Fruit fly (Drosophila melanogaster) whole organism, embryonic: ENCODE measurements around the gene BCL7-like.
A peak's percentile ranks its signal among the peaks of the same experiment; 100 is the strongest.

Source experiments
- BtbVII ChIP-seq: fragments of 200-800 bp; sonication (Bioruptor generic); optimal IDR thresholded peaks from 3 replicates; lab custom pipeline; 2017; ENCODE audit warnings: missing biosample characterization, mild to moderate bottlenecking, missing genetic modification characterization
- CG10147 ChIP-seq: fragments of 200-800 bp; sonication (Bioruptor generic); optimal IDR thresholded peaks from 2 replicates; lab custom pipeline; 2019; ENCODE audit warnings: missing biosample characterization, mild to moderate bottlenecking, missing genetic modification characterization, moderate library complexity
- CG10543 ChIP-seq: fragments of 200-800 bp; sonication (Bioruptor generic); optimal IDR thresholded peaks from 3 replicates; lab custom pipeline; 2017; ENCODE audit warnings: missing biosample characterization, mild to moderate bottlenecking, missing genetic modification characterization, moderate library complexity
- CG11695 ChIP-seq: fragments of 200-800 bp; sonication (Bioruptor generic); IDR thresholded peaks from 3 replicates; pipeline ENCODE4 v1.3.6; 2022; ENCODE audit warnings: missing biosample characterization, missing genetic modification characterization
- CG12104 ChIP-seq: fragments of 200-800 bp; sonication (Bioruptor generic); optimal IDR thresholded peaks from 3 replicates; lab custom pipeline; 2016; ENCODE audit warnings: missing biosample characterization, missing genetic modification characterization
- CG12769 ChIP-seq: fragments of 200-800 bp; sonication (Bioruptor generic); optimal IDR thresholded peaks from 2 replicates; lab custom pipeline; 2019; ENCODE audit warnings: missing biosample characterization, mild to moderate bottlenecking, missing genetic modification characterization, moderate library complexity
- CG13775 ChIP-seq: fragments of 200-800 bp; sonication (Bioruptor generic); optimal IDR thresholded peaks from 3 replicates; lab custom pipeline; 2017; ENCODE audit warnings: missing biosample characterization, mild to moderate bottlenecking, missing genetic modification characterization
- CG13894 ChIP-seq: fragments of 200-800 bp; sonication (Bioruptor generic); optimal IDR thresholded peaks from 3 replicates; lab custom pipeline; 2018; ENCODE audit warnings: missing biosample characterization, mild to moderate bottlenecking, missing genetic modification characterization, moderate library complexity
- CG15514 ChIP-seq: fragments of 200-800 bp; sonication (Bioruptor generic); optimal IDR thresholded peaks from 3 replicates; lab custom pipeline; 2017; ENCODE audit warnings: missing biosample characterization, missing genetic modification characterization, mild to moderate bottlenecking, moderate library complexity, missing genetic modification reagents
- CG1832 ChIP-seq: fragments of 200-800 bp; sonication (Bioruptor generic); optimal IDR thresholded peaks from 2 replicates; lab custom pipeline; 2017; ENCODE audit warnings: missing biosample characterization, mild to moderate bottlenecking, missing genetic modification characterization, inconsistent platforms
- CG18619 ChIP-seq: fragments of 200-800 bp; sonication (Bioruptor generic); optimal IDR thresholded peaks from 3 replicates; lab custom pipeline; 2017; ENCODE audit warnings: missing biosample characterization, mild to moderate bottlenecking, missing genetic modification characterization
- CG2875 ChIP-seq: fragments of 200-800 bp; sonication (Bioruptor generic); optimal IDR thresholded peaks from 2 replicates; lab custom pipeline; 2017; ENCODE audit warnings: missing biosample characterization, mild to moderate bottlenecking, missing genetic modification characterization, missing genetic modification reagents
- CG31388 ChIP-seq: fragments of 200-800 bp; sonication (Bioruptor generic); optimal IDR thresholded peaks from 2 replicates; lab custom pipeline; 2016; ENCODE audit warnings: missing biosample characterization, missing genetic modification characterization
- CG34376 ChIP-seq: fragments of 200-800 bp; sonication (Bioruptor generic); optimal IDR thresholded peaks from 2 replicates; lab custom pipeline; 2018; ENCODE audit warnings: missing biosample characterization, mild to moderate bottlenecking, missing genetic modification characterization
- CG4707 ChIP-seq: fragments of 200-800 bp; sonication (Bioruptor generic); optimal IDR thresholded peaks from 2 replicates; lab custom pipeline; 2018; ENCODE audit warnings: missing biosample characterization, mild to moderate bottlenecking, missing genetic modification characterization, moderate library complexity
- CG4820 ChIP-seq: fragments of 200-800 bp; sonication (Bioruptor generic); optimal IDR thresholded peaks from 3 replicates; lab custom pipeline; 2016; ENCODE audit warnings: missing biosample characterization, missing genetic modification characterization
- CG5180 ChIP-seq: fragments of 200-800 bp; sonication (Bioruptor generic); optimal IDR thresholded peaks from 3 replicates; lab custom pipeline; 2017; ENCODE audit warnings: missing biosample characterization, missing genetic modification characterization, mild to moderate bottlenecking, moderate library complexity, missing genetic modification reagents
- CG6272 ChIP-seq: fragments of 200-800 bp; sonication (Bioruptor generic); IDR thresholded peaks from 2 replicates; pipeline ENCODE4 v1.3.6; 2022; ENCODE audit warnings: missing biosample characterization, missing genetic modification characterization
- CG7839 ChIP-seq: fragments of 200-800 bp; sonication (Bioruptor generic); optimal IDR thresholded peaks from 3 replicates; lab custom pipeline; 2018; ENCODE audit warnings: missing biosample characterization, mild to moderate bottlenecking, missing genetic modification characterization, moderate library complexity
- CG9215 ChIP-seq: fragments of 200-800 bp; sonication (Bioruptor generic); IDR thresholded peaks from 2 replicates; pipeline ENCODE4 v1.3.6; 2022; ENCODE audit warnings: missing biosample characterization, missing genetic modification characterization
- CG9932 ChIP-seq: fragments of 200-800 bp; sonication (Bioruptor generic); IDR thresholded peaks from 2 replicates; pipeline ENCODE4 v1.3.6; 2022; ENCODE audit warnings: missing biosample characterization, missing genetic modification characterization
- D19B ChIP-seq: fragments of 200-800 bp; sonication (Bioruptor generic); optimal IDR thresholded peaks from 2 replicates; lab custom pipeline; 2017; ENCODE audit warnings: missing biosample characterization, mild to moderate bottlenecking, missing genetic modification characterization
- Dip3 ChIP-seq: fragments of 200-800 bp; sonication (Bioruptor generic); optimal IDR thresholded peaks from 3 replicates; lab custom pipeline; 2016; ENCODE audit warnings: missing biosample characterization, missing genetic modification characterization
- Dref ChIP-seq: fragments of 200-800 bp; sonication (Bioruptor generic); IDR thresholded peaks from 2 replicates; pipeline ENCODE4 v1.3.6; 2022; ENCODE audit warnings: missing biosample characterization, missing genetic modification characterization
- Eip74EF ChIP-seq, 2 experiments: fragments of 200-800 bp in 1 of 2; fragments of >200 bp in 1 of 2; sonication (Bioruptor generic) in 1 of 2; optimal IDR thresholded peaks; 2 replicates each; lab custom pipeline; 2017 to 2019; ENCODE audit warnings: missing biosample characterization in 2 of 2, missing genetic modification characterization in 2 of 2, mild to moderate bottlenecking in 1 of 2, moderate library complexity in 1 of 2
- Fer1 ChIP-seq: fragments of 200-800 bp; sonication (Bioruptor generic); optimal IDR thresholded peaks from 2 replicates; lab custom pipeline; 2017; ENCODE audit warnings: missing biosample characterization, mild to moderate bottlenecking, missing genetic modification characterization
- Gug ChIP-seq: fragments of 200-800 bp; sonication (Bioruptor generic); IDR thresholded peaks from 4 replicates; pipeline ENCODE4 v1.3.6; 2022; ENCODE audit warnings: missing biosample characterization, missing genetic modification characterization
- Hmr ChIP-seq: fragments of 200-800 bp; sonication (Bioruptor generic); optimal IDR thresholded peaks from 3 replicates; lab custom pipeline; 2017; ENCODE audit warnings: mild to moderate bottlenecking, missing biosample characterization, missing genetic modification reagents, missing genetic modification characterization
- Pdp1 ChIP-seq, 2 experiments: fragments of 200-800 bp; sonication (Bioruptor generic); optimal IDR thresholded peaks; 3 replicates each; lab custom pipeline; 2016; ENCODE audit warnings: missing biosample characterization in 2 of 2, missing genetic modification characterization in 2 of 2, mild to moderate bottlenecking in 1 of 2, moderate library complexity in 1 of 2
- Ptx1 ChIP-seq: fragments of 200-800 bp; sonication (Bioruptor generic); IDR thresholded peaks from 2 replicates; pipeline ENCODE4 v1.3.6; 2022; ENCODE audit warnings: missing biosample characterization, missing genetic modification characterization
- Side ChIP-seq: fragments of 200-800 bp; sonication (Bioruptor generic); optimal IDR thresholded peaks from 2 replicates; lab custom pipeline; 2016; ENCODE audit warnings: missing biosample characterization, missing genetic modification characterization
- Sry-δ ChIP-seq: fragments of 200-800 bp; sonication (Bioruptor generic); optimal IDR thresholded peaks from 2 replicates; lab custom pipeline; 2016; ENCODE audit warnings: missing biosample characterization, missing genetic modification characterization
- Stat92E ChIP-seq, 3 experiments: fragments of >200 bp in 2 of 3; fragments of 200-800 bp in 1 of 3; sonication (Bioruptor generic) in 1 of 3; optimal IDR thresholded peaks; 2 replicates each; lab custom pipeline; 2017 to 2019; ENCODE audit warnings: missing biosample characterization in 3 of 3, missing genetic modification characterization in 3 of 3, mild to moderate bottlenecking in 1 of 3, moderate library complexity in 1 of 3
- ase ChIP-seq: fragments of 200-800 bp; sonication (Bioruptor generic); IDR thresholded peaks from 3 replicates; pipeline ENCODE4 v1.3.6; 2022; ENCODE audit warnings: missing biosample characterization, missing genetic modification characterization
- disco-r ChIP-seq: fragments of 200-800 bp; sonication (Bioruptor generic); optimal IDR thresholded peaks from 2 replicates; lab custom pipeline; 2016; ENCODE audit warnings: missing biosample characterization, missing genetic modification characterization
- esg ChIP-seq: fragments of 200-800 bp; sonication (Bioruptor generic); conservative IDR thresholded peaks from 2 replicates; pipeline ENCODE4 v1.3.6; 2022; ENCODE audit warnings: missing biosample characterization, missing genetic modification characterization
- eve ChIP-seq, 2 experiments: fragments of >200 bp; optimal IDR thresholded peaks; 2 replicates each; lab custom pipeline; 2017; ENCODE audit warnings: missing biosample characterization in 2 of 2, missing genetic modification characterization in 2 of 2
- fd3F ChIP-seq: fragments of 200-800 bp; sonication (Bioruptor generic); optimal IDR thresholded peaks from 2 replicates; lab custom pipeline; 2018; ENCODE audit warnings: missing biosample characterization, mild to moderate bottlenecking, missing genetic modification characterization, moderate library complexity
- fu2 ChIP-seq: fragments of 200-800 bp; sonication (Bioruptor generic); optimal IDR thresholded peaks from 2 replicates; lab custom pipeline; 2016; ENCODE audit warnings: missing biosample characterization, missing genetic modification characterization
- hbn ChIP-seq: fragments of 200-800 bp; sonication (Bioruptor generic); IDR thresholded peaks from 2 replicates; pipeline ENCODE4 v1.3.6; 2022; ENCODE audit warnings: missing biosample characterization, missing genetic modification characterization; ENCODE audit not compliant: partially characterized antibody
- lab ChIP-seq: fragments of 200-800 bp; sonication (Bioruptor generic); optimal IDR thresholded peaks from 3 replicates; lab custom pipeline; 2017; ENCODE audit warnings: missing biosample characterization, missing genetic modification characterization, mild to moderate bottlenecking, moderate library complexity, missing genetic modification reagents
- mirr ChIP-seq: fragments of 200-800 bp; sonication (Bioruptor generic); optimal IDR thresholded peaks from 3 replicates; lab custom pipeline; 2018; ENCODE audit warnings: missing biosample characterization, mild to moderate bottlenecking, missing genetic modification characterization
- nau ChIP-seq: fragments of 200-800 bp; sonication (Bioruptor generic); optimal IDR thresholded peaks from 3 replicates; lab custom pipeline; 2017; ENCODE audit warnings: missing biosample characterization, mild to moderate bottlenecking, missing genetic modification characterization, missing genetic modification reagents
- odd ChIP-seq: fragments of 200-800 bp; sonication (Bioruptor generic); optimal IDR thresholded peaks from 2 replicates; lab custom pipeline; 2017; ENCODE audit warnings: missing biosample characterization, mild to moderate bottlenecking, missing genetic modification characterization
- sug ChIP-seq: fragments of 200-800 bp; optimal IDR thresholded peaks from 2 replicates; lab custom pipeline; 2019; ENCODE audit warnings: missing biosample characterization, mild to moderate bottlenecking, missing genetic modification characterization, moderate library complexity
- tx ChIP-seq: fragments of 200-800 bp; sonication (Bioruptor generic); optimal IDR thresholded peaks from 2 replicates; lab custom pipeline; 2016; ENCODE audit warnings: missing biosample characterization, missing genetic modification characterization
- wor ChIP-seq: fragments of 200-800 bp; sonication (Bioruptor generic); IDR thresholded peaks from 2 replicates; pipeline ENCODE4 v1.3.6; 2022; ENCODE audit warnings: missing biosample characterization, missing genetic modification characterization
- zen2 ChIP-seq: fragments of 200-800 bp; sonication (Bioruptor generic); IDR thresholded peaks from 3 replicates; pipeline ENCODE4 v1.3.6; 2022; ENCODE audit warnings: missing biosample characterization, missing genetic modification characterization; ENCODE audit not compliant: partially characterized antibody

BCL7-like gene

DNA sequence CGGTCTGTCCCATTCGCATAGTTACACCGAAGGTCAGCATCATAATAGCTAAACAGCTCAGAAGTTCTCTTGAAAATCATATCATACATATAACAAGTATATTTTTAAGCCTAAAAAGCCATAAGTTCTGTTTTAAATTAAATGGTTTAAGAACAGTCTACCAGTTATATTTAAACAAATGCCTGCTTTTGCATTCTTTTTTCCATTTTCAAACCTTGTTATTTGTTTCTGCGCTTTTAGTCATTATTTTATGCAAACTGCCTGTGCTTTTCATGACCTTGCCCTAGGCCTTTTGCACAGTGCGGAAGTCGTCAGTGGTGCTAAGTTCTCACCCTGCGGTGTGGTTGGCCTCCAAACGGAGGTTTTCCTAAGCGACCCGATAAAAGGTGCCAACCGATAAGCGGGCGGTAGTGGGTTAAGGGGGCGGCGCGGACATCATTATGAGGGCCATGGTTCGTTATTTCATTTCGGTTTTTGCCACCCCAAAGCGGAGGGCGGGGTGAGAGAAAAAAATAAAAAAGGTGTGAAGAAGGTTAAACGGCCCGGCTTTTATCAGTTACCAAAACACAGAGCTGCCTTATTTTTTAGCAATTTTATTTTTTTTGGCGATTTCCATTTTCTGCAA, 11.8 kb upstream of the BCL7-like start (continued):
- TF ChIP-seq CG9215 (GFP tag; lab: Robert Waterston, UW) (peak; percentile 51), Pdp1 (GFP tag; optimal IDR thresholded peaks at IDR 0.05; lab: Kevin White, UChicago) (peak; percentile 8 to 37), CG1832 (GFP tag; lab: Kevin White, UChicago) (no peak), Hmr (peak; percentile 79), Eip74EF (GFP tag; optimal IDR thresholded peaks at IDR 0.05; lab: Kevin White, UChicago) (peak in 1 of 2 experiments; percentile 52), Side (GFP tag; lab: Kevin White, UChicago) (peak; percentile 34), CG15514 (GFP tag; lab: Kevin White, UChicago) (peak; percentile 53), tx (peak; percentile 42), CG9932 (GFP tag; lab: Robert Waterston, UW) (peak; percentile 53; the same call in 1 of the 2 replicates), lab (GFP tag; lab: Kevin White, UChicago) (peak; percentile 79), fu2 (GFP tag; lab: Kevin White, UChicago) (peak; percentile 52), CG5180 (GFP tag; lab: Kevin White, UChicago) (peak; percentile 2), Sry-δ (GFP tag; lab: Kevin White, UChicago) (no peak), nau (GFP tag; lab: Kevin White, UChicago) (peak; percentile 12), CG11695 (peak; percentile 28; the same call in 1 of the 3 replicates), CG7839 (tag; lab: Kevin White, UChicago) (peak; percentile 79), CG13894 (tag; lab: Kevin White, UChicago) (peak; percentile 15), esg (GFP tag; lab: Robert Waterston, UW) (0 out of 2 replicates have a peak, but pooled peaks have one; percentile 14), CG4707 (no peak), CG12769 (tag; lab: Kevin White, UChicago) (peak; percentile 41), CG2875 (GFP tag; lab: Kevin White, UChicago) (no peak), ase (GFP tag; lab: Robert Waterston, UW) (no peak), D19B (GFP tag; lab: Kevin White, UChicago) (peak; percentile 47), zen2 (GFP tag; lab: Robert Waterston, UW) (no peak), eve (GFP tag; optimal IDR thresholded peaks at IDR 0.05; lab: Kevin White, UChicago) (peak in 1 of 2 experiments; percentile 64), fd3F (GFP tag; lab: Kevin White, UChicago) (peak; percentile 30), CG31388 (GFP tag; lab: Kevin White, UChicago) (no peak), hbn (GFP tag; lab: Robert Waterston, UW) (no peak), sug (tag; lab: Kevin White, UChicago) (peak; percentile 67), BtbVII (peak; percentile 15), disco-r (GFP tag; lab: Kevin White, UChicago) (no peak), Stat92E (GFP tag; optimal IDR thresholded peaks at IDR 0.05; lab: Kevin White, UChicago) (no peak), mirr (peak; percentile 9), CG18619 (GFP tag; lab: Kevin White, UChicago) (peak; percentile 42), Gug (GFP tag; lab: Robert Waterston, UW) (peak; percentile 20; the same call in 1 of the 4 replicates), CG6272 (GFP tag; lab: Robert Waterston, UW) (0 out of 2 replicates have a peak, but pooled peaks have one; percentile 11), CG4820 (peak; percentile 1), CG12104 (peak; percentile 46), CG13775 (GFP tag; lab: Kevin White, UChicago) (peak; percentile 65), odd (GFP tag; lab: Kevin White, UChicago) (peak; percentile 43), CG34376 (GFP tag; lab: Kevin White, UChicago) (peak; percentile 58), Dref (no peak), Dip3 (peak; percentile 61), CG10147 (GFP tag; lab: Kevin White, UChicago) (peak; percentile 74), wor (GFP tag; lab: Robert Waterston, UW) (0 out of 2 replicates have a peak, but pooled peaks have one; percentile 24), Fer1 (GFP tag; lab: Kevin White, UChicago) (peak; percentile 79), Ptx1 (GFP tag; lab: Robert Waterston, UW) (peak; percentile 63), CG10543 (GFP tag; lab: Kevin White, UChicago) (peak; percentile 52)
